Fruit fly (Drosophila melanogaster): ENCODE results near the gene mas.

The mas gene

dm6 chr3L:4130743-4131142 is 36.5 kb downstream of the mas start:
- TF ChIP-seq sage (GFP tag; optimal IDR thresholded peaks at IDR 0.05) (no peak), br (GFP tag; optimal IDR thresholded peaks at IDR 0.05) (no peak), sv (GFP tag; optimal IDR thresholded peaks at IDR 0.05) (no peak), Myc (optimal IDR thresholded peaks at IDR 0.05) (no peak), foxo (GFP tag; optimal IDR thresholded peaks at IDR 0.05) (no peak)

- no peak for TF ChIP-seq dmrt93B (GFP tag; optimal IDR thresholded peaks at IDR 0.05)
- TF ChIP-seq Dfd (GFP tag; optimal IDR thresholded peaks at IDR 0.05): peak; percentile 92
Measured at dm6 chr3L:4128579-4128978, 38.7 kb downstream of the mas start.

DNA sequence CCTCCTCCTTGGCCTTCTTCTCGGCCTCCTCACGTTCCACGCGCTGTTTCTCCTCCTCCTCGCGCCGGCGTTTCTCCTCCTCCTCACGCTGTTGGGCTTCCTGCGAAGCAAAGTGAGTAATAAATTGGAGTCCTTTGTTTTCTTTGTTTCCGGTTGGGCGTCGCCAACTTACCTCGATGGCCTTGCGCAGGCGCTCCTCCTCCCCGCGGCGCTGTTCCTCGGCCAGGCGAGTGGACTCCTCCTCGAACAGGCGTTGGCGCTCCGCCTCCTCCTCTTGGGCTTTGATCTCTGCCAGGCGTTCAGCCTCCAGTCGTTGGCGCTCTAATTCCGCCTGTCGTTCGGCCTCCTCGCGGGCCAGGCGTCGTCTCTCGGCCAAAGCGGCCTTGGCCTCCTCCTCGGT is 41.6 kb downstream of the mas start:
- TF ChIP-seq CG32264 (GFP tag; optimal IDR thresholded peaks at IDR 0.05): no peak
- no peak for TF ChIP-seq CG9705 (GFP tag; optimal IDR thresholded peaks at IDR 0.05)
- no peak for TF ChIP-seq dsf (GFP tag; optimal IDR thresholded peaks at IDR 0.05; ENCODE audit: borderline replicate concordance)
- TF ChIP-seq sv (GFP tag; optimal IDR thresholded peaks at IDR 0.05): no peak
- no peak for TF ChIP-seq OdsH (GFP tag; optimal IDR thresholded peaks at IDR 0.05)
- no peak for TF ChIP-seq Dif (GFP tag; optimal IDR thresholded peaks at IDR 0.05; ENCODE audit: partially characterized antibody)
- TF ChIP-seq sage (GFP tag; optimal IDR thresholded peaks at IDR 0.05): no peak
- no peak for TF ChIP-seq fru (GFP tag; optimal IDR thresholded peaks at IDR 0.05)
- TF ChIP-seq foxo (GFP tag; optimal IDR thresholded peaks at IDR 0.05): no peak
- TF ChIP-seq usp (GFP tag; optimal IDR thresholded peaks at IDR 0.05): no peak
- TF ChIP-seq Vsx2 (GFP tag; optimal IDR thresholded peaks at IDR 0.05; ENCODE audit: partially characterized antibody): no peak

DNA sequence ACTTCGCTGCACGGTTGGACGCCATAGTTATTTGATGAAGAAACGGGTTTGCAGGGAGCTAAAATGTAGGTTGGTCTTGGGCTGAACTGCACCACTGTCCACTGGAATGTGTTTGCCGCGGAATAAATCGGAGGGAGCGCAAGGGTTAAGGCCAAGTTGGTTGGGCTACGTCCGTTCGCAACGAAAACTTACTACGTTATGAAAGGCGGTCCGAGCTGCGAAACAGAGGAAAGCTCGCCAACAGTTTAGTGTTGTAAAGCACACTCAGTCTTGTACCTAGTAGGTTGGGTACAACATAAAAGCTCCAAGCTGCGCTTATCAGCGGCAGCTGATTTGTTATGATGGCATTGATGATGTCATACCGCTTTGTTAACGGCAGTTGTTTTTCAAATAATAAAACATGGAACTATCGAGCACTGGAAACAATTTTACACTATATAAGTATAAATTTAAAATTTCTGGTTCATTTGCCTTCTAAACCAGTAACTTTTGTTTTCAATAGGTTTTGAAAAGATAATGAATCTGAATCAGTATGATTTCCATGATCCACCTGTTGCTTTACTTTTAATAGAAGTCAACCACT is 45.0 kb downstream of the mas start, which contains the start of gene Chd64:
TSS of gene Chd64 (minus strand) at position 204 of the 583 bp plus-strand sequence.
- no peak for TF ChIP-seq GATAd (GFP tag; optimal IDR thresholded peaks at IDR 0.05)
- no peak for TF ChIP-seq foxo (GFP tag; optimal IDR thresholded peaks at IDR 0.05)
- TF ChIP-seq N (GFP tag; optimal IDR thresholded peaks at IDR 0.05): no peak
- TF ChIP-seq HLH106 (tag; optimal IDR thresholded peaks at IDR 0.05): no peak
- peak; percentile 78 for TF ChIP-seq fru (GFP tag; optimal IDR thresholded peaks at IDR 0.05)
- TF ChIP-seq h (GFP tag; optimal IDR thresholded peaks at IDR 0.05): peak; percentile 78
- TF ChIP-seq woc (GFP tag; optimal IDR thresholded peaks at IDR 0.05): peak; percentile 58
- TF ChIP-seq Sp1 (GFP tag; optimal IDR thresholded peaks at IDR 0.05): peak; percentile 72
- no peak for TF ChIP-seq dl (GFP tag; optimal IDR thresholded peaks at IDR 0.05; ENCODE audit: insufficient read depth in 1 of 2, partially characterized antibody in 2 of 2)
- peak; percentile 71 for TF ChIP-seq OdsH (GFP tag; optimal IDR thresholded peaks at IDR 0.05)
- peak; percentile 25 for TF ChIP-seq Dif (GFP tag; optimal IDR thresholded peaks at IDR 0.05; ENCODE audit: partially characterized antibody)
- peak; percentile 89 for TF ChIP-seq Hr83 (GFP tag; optimal IDR thresholded peaks at IDR 0.05; ENCODE audit: poor library complexity, severe bottlenecking)
- peak; percentile 79 for TF ChIP-seq Vsx2 (GFP tag; optimal IDR thresholded peaks at IDR 0.05; ENCODE audit: partially characterized antibody)
- no peak for TF ChIP-seq CG9705 (GFP tag; optimal IDR thresholded peaks at IDR 0.05)
- no peak for TF ChIP-seq Mio (GFP tag; optimal IDR thresholded peaks at IDR 0.05)
- TF ChIP-seq lola (GFP tag; optimal IDR thresholded peaks at IDR 0.05): no peak
- no peak for TF ChIP-seq tai (GFP tag; optimal IDR thresholded peaks at IDR 0.05)
- TF ChIP-seq CrebA (GFP tag; optimal IDR thresholded peaks at IDR 0.05; ENCODE audit: borderline replicate concordance): no peak
- no peak for TF ChIP-seq jim (GFP tag; optimal IDR thresholded peaks at IDR 0.05)
- peak; percentile 73 for TF ChIP-seq sage (GFP tag; optimal IDR thresholded peaks at IDR 0.05)
- peak; percentile 54 for TF ChIP-seq psq (GFP tag; optimal IDR thresholded peaks at IDR 0.05)
- TF ChIP-seq Dfd (GFP tag; optimal IDR thresholded peaks at IDR 0.05): no peak
- TF ChIP-seq sv (GFP tag; optimal IDR thresholded peaks at IDR 0.05): no peak
- peak; percentile 67 for TF ChIP-seq Jra (GFP tag; optimal IDR thresholded peaks at IDR 0.05)
- TF ChIP-seq CG32264 (GFP tag; optimal IDR thresholded peaks at IDR 0.05): peak; percentile 36
- TF ChIP-seq usp (GFP tag; optimal IDR thresholded peaks at IDR 0.05): no peak
- no peak for TF ChIP-seq Abd-B (GFP tag; optimal IDR thresholded peaks at IDR 0.05)
- no peak for TF ChIP-seq Myc (optimal IDR thresholded peaks at IDR 0.05)
- peak; percentile 70 for TF ChIP-seq rgr (GFP tag; optimal IDR thresholded peaks at IDR 0.05)
- no peak for TF ChIP-seq dsf (GFP tag; optimal IDR thresholded peaks at IDR 0.05; ENCODE audit: borderline replicate concordance)
- TF ChIP-seq pan (optimal IDR thresholded peaks at IDR 0.05): no peak
- TF ChIP-seq Hr78 (GFP tag; optimal IDR thresholded peaks at IDR 0.05): no peak
- peak; percentile 67 for TF ChIP-seq br (GFP tag; optimal IDR thresholded peaks at IDR 0.05)
- peak; percentile 84 for TF ChIP-seq Rel (GFP tag; optimal IDR thresholded peaks at IDR 0.05)
- TF ChIP-seq Rel (tag; optimal IDR thresholded peaks at IDR 0.05): peak; percentile 71
- no peak for TF ChIP-seq Hnf4 (GFP tag; optimal IDR thresholded peaks at IDR 0.05)
- TF ChIP-seq dmrt93B (GFP tag; optimal IDR thresholded peaks at IDR 0.05): no peak
- peak; percentile 69 for TF ChIP-seq brk (GFP tag; optimal IDR thresholded peaks at IDR 0.05)
- peak; percentile 48 for TF ChIP-seq ey (GFP tag; optimal IDR thresholded peaks at IDR 0.05)

Measured in whole organism, wandering third instar larva.